Worm (Caenorhabditis elegans) whole organism, L2 larva: ENCODE results near the gene cth-2.

Source experiments
- C34F6.9 ChIP-seq: fragments of 150-350 bp; optimal IDR thresholded peaks from 2 replicates; lab custom pipeline; 2014; ENCODE audit warnings: missing biosample characterization, missing genetic modification characterization
- F13H6.1 ChIP-seq: sonication (generic microtip); optimal IDR thresholded peaks from 2 replicates; lab custom pipeline; 2016; ENCODE audit warnings: missing genetic modification characterization, missing compliant biosample characterization
- Y55F3AM.14 ChIP-seq: fragments of 200-800 bp; sonication (Bioruptor generic); optimal IDR thresholded peaks from 2 replicates; lab custom pipeline; 2018; ENCODE audit warnings: mild to moderate bottlenecking, missing genetic modification characterization, missing compliant biosample characterization
- ZK546.5 ChIP-seq: sonication (generic microtip); optimal IDR thresholded peaks from 2 replicates; lab custom pipeline; 2017; ENCODE audit warnings: missing biosample characterization, missing genetic modification characterization
- alr-1 ChIP-seq: fragments of 150-350 bp; optimal IDR thresholded peaks from 2 replicates; lab custom pipeline; 2014; ENCODE audit warnings: missing biosample characterization, missing genetic modification characterization
- ama-1 ChIP-seq: fragments of 150-350 bp; optimal IDR thresholded peaks from 2 replicates; lab custom pipeline; 2018; ENCODE audit warnings: inconsistent platforms
- blmp-1 ChIP-seq: sonication (generic microtip); optimal IDR thresholded peaks from 2 replicates; lab custom pipeline; 2017; ENCODE audit warnings: missing genetic modification characterization, mild to moderate bottlenecking, missing compliant biosample characterization, antibody characterized with exemption, moderate library complexity; ENCODE audit not compliant: insufficient read depth
- crh-2 ChIP-seq: sonication (generic microtip); optimal IDR thresholded peaks from 2 replicates; lab custom pipeline; 2017; ENCODE audit warnings: missing biosample characterization, missing genetic modification characterization
- dmd-4 ChIP-seq: sonication (generic microtip); optimal IDR thresholded peaks from 2 replicates; lab custom pipeline; 2017; ENCODE audit warnings: missing biosample characterization, missing genetic modification characterization
- egl-27 ChIP-seq: sonication (generic microtip); optimal IDR thresholded peaks from 3 replicates; lab custom pipeline; 2017; ENCODE audit warnings: missing biosample characterization, missing genetic modification reagents, missing genetic modification characterization
- fos-1 ChIP-seq: fragments of 150-350 bp; optimal IDR thresholded peaks from 2 replicates; lab custom pipeline; 2014; ENCODE audit warnings: missing biosample characterization, missing genetic modification characterization
- gmeb-1 ChIP-seq: fragments of 150-350 bp; optimal IDR thresholded peaks from 2 replicates; lab custom pipeline; 2014; ENCODE audit warnings: missing biosample characterization, missing genetic modification characterization
- lin-13 ChIP-seq: fragments of 150-350 bp; optimal IDR thresholded peaks from 2 replicates; lab custom pipeline; 2014; ENCODE audit warnings: missing biosample characterization, missing genetic modification reagents, missing genetic modification characterization
- lsy-2 ChIP-seq, 2 experiments: fragments of 150-350 bp in 1 of 2; sonication (generic microtip) in 1 of 2; optimal IDR thresholded peaks; 2 replicates each; lab custom pipeline; 2014 to 2017; ENCODE audit warnings: missing biosample characterization in 2 of 2, missing genetic modification characterization in 2 of 2
- mab-5 ChIP-seq: fragments of 150-350 bp; optimal IDR thresholded peaks from 2 replicates; lab custom pipeline; 2014; ENCODE audit warnings: missing biosample characterization, missing genetic modification characterization
- mbf-1 ChIP-seq: sonication (generic microtip); optimal IDR thresholded peaks from 2 replicates; lab custom pipeline; 2017; ENCODE audit warnings: missing biosample characterization, missing genetic modification characterization
- mdl-1 ChIP-seq, 2 experiments: fragments of 150-350 bp in 1 of 2; sonication (generic microtip) in 1 of 2; optimal IDR thresholded peaks; 2 replicates each; lab custom pipeline; 2017; ENCODE audit warnings: missing biosample characterization in 2 of 2, missing genetic modification characterization in 2 of 2
- nhr-10 ChIP-seq: sonication (generic microtip); optimal IDR thresholded peaks from 2 replicates; lab custom pipeline; 2017; ENCODE audit warnings: missing biosample characterization, missing genetic modification characterization
- nhr-129 ChIP-seq: fragments of 150-350 bp; optimal IDR thresholded peaks from 2 replicates; lab custom pipeline; 2014; ENCODE audit warnings: missing biosample characterization, missing genetic modification characterization
- nhr-21 ChIP-seq: fragments of 150-350 bp; optimal IDR thresholded peaks from 2 replicates; lab custom pipeline; 2014; ENCODE audit warnings: missing biosample characterization, missing genetic modification characterization
- nhr-23 ChIP-seq: fragments of 150-350 bp; optimal IDR thresholded peaks from 2 replicates; lab custom pipeline; 2014; ENCODE audit warnings: missing biosample characterization, missing genetic modification reagents, missing genetic modification characterization
- nhr-237 ChIP-seq: fragments of 150-350 bp; optimal IDR thresholded peaks from 2 replicates; lab custom pipeline; 2014; ENCODE audit warnings: missing biosample characterization, missing genetic modification characterization
- nhr-25 ChIP-seq: fragments of 150-350 bp; sonication (generic microtip); optimal IDR thresholded peaks from 3 replicates; lab custom pipeline; 2014; ENCODE audit warnings: missing biosample characterization, missing genetic modification characterization
- nhr-6 ChIP-seq: fragments of 150-350 bp; optimal IDR thresholded peaks from 2 replicates; lab custom pipeline; 2014; ENCODE audit warnings: missing biosample characterization, missing genetic modification characterization
- nhr-77 ChIP-seq: fragments of 150-350 bp; optimal IDR thresholded peaks from 2 replicates; lab custom pipeline; 2014; ENCODE audit warnings: missing biosample characterization, missing genetic modification characterization
- peb-1 ChIP-seq: fragments of 150-350 bp; optimal IDR thresholded peaks from 2 replicates; lab custom pipeline; 2014; ENCODE audit warnings: missing biosample characterization, missing genetic modification characterization
- sem-4 ChIP-seq: fragments of 150-350 bp; optimal IDR thresholded peaks from 2 replicates; lab custom pipeline; 2014; ENCODE audit warnings: missing biosample characterization, missing genetic modification reagents, missing genetic modification characterization
- skn-1 ChIP-seq: sonication (generic microtip); optimal IDR thresholded peaks from 2 replicates; lab custom pipeline; 2017; ENCODE audit warnings: missing biosample characterization, missing genetic modification characterization
- sma-3 ChIP-seq: sonication (generic microtip); optimal IDR thresholded peaks from 2 replicates; lab custom pipeline; 2016; ENCODE audit warnings: missing genetic modification reagents, missing genetic modification characterization, missing compliant biosample characterization
- sma-9 ChIP-seq, 2 experiments: fragments of 150-350 bp in 1 of 2; sonication (generic microtip) in 1 of 2; optimal IDR thresholded peaks; 2 replicates each; lab custom pipeline; 2014 to 2016; ENCODE audit warnings: missing genetic modification characterization in 2 of 2, mild to moderate bottlenecking in 1 of 2, missing biosample characterization in 1 of 2, missing compliant biosample characterization in 1 of 2, missing genetic modification reagents in 1 of 2, moderate library complexity in 1 of 2
- snpc-4 ChIP-seq: fragments of 150-350 bp; optimal IDR thresholded peaks from 2 replicates; lab custom pipeline; 2014; ENCODE audit warnings: missing biosample characterization, missing genetic modification characterization
- unc-55 ChIP-seq: fragments of 150-350 bp; sonication (generic microtip); optimal IDR thresholded peaks from 3 replicates; lab custom pipeline; 2014; ENCODE audit warnings: missing biosample characterization, missing genetic modification reagents, missing genetic modification characterization
- zag-1 ChIP-seq: fragments of 150-350 bp; optimal IDR thresholded peaks from 2 replicates; lab custom pipeline; 2014; ENCODE audit warnings: missing biosample characterization, missing genetic modification characterization
- ztf-1 ChIP-seq: fragments of 200-800 bp; sonication (Bioruptor generic); conservative IDR thresholded peaks from 2 replicates; pipeline ENCODE4 v1.3.6; 2022; ENCODE audit warnings: missing genetic modification characterization, missing compliant biosample characterization

The cth-2 gene

DNA sequence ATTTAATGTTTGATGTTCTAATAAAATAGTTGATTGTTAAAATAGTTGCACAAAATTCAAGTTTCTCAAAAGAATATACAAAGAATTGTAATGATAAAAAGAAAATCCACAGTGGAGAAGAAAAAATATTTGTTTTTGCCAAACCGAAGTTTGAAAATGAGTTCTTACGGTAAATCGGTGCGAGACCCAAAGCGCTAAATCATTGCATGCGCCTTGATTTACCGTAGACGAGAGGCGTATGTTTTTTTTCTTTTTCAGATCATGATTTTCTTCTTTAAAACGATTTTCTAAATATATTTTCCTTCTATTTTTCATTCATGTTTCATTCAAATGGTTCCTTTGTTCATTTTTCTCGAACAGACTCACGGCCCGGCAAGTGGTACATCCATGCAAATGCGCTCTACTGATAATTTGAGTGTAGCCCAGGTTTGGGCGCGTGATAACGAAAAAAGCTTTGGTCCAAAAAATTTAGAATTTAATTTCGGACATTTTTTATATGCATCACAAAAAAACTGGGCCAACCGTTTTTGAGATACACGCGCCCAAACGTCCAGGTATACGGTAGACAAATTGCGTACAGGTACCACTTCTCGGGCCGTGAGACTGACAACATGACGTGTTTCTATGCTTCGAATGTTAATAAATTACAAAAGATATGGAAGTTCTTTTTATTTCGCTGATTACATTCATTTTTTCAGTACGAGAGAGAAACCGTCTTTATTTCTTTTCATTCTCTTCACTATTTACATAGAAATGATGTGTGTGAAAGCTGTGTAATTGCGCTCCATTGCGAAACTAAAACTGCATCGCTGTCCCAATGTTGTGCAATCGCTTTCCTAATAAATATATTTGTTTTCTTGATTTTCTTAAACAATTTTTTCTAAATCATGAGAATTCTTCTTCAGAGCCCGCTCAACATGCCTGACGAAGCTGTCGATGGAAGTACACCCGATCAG is 32.6 kb downstream of the cth-2 start, which contains the start of gene znf-598 (continued):
- TF ChIP-seq egl-27 (tag; lab: Kevin White, UChicago) (no peak), crh-2 (tag; lab: Kevin White, UChicago) (peak; percentile 45), Y55F3AM.14 (GFP tag; lab: Kevin White, UChicago) (no peak)

DNA sequence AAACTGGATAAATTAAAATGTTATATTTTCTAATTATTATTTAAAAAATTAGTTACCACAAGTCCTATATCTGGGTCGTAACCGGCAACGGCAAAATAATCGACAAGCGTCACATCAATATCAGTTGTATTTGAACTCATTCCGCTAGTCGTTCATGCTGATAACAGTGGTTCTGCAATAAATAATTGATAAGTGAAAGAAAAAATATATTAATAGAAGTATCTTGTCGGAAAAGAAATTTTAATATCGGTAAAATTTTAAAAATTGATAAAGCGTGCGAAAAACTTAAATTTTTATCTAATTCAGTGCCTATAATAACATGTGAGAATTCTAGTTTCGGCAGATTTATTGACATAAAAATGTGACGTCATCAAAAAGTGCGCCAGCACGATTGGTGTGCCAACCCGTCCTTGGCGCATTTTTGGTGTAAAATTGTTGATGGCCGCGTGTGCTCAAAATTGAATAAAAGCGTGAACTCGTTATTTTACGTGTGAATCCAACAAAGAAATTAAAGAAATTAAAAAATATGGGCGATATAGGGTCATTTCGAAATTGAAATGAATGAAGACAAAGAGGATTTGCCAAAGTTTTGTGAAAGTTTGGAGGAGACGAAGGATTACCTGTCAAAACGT is 35.3 kb downstream of the cth-2 start, which contains the start of the genes lst-6 and lst-5:
Gene lst-6, minus strand, starts transcription at position 140 of the 632 bp plus-strand sequence.
Gene lst-5, plus strand, starts transcription at position 544 of the 632 bp plus-strand sequence.
- no peak for TF ChIP-seq nhr-6 (tag; lab: Kevin White, UChicago)
- peak; percentile 38 for TF ChIP-seq egl-27 (tag; lab: Kevin White, UChicago)
- TF ChIP-seq peb-1, result no peak
- TF ChIP-seq mab-5, result peak; percentile 28
- no peak for TF ChIP-seq ZK546.5 (tag; lab: Kevin White, UChicago)
- TF ChIP-seq zag-1 (tag; lab: Kevin White, UChicago), result no peak
- no peak for TF ChIP-seq mbf-1 (tag; lab: Kevin White, UChicago)
- TF ChIP-seq crh-2 (tag; lab: Kevin White, UChicago), result peak; percentile 88
- no peak for TF ChIP-seq skn-1
- no peak for TF ChIP-seq snpc-4
- TF ChIP-seq nhr-77, result no peak
- TF ChIP-seq nhr-237 (tag; lab: Kevin White, UChicago), result no peak
- peak; percentile 35 for TF ChIP-seq lin-13 (GFP tag; lab: Kevin White, UChicago)
- TF ChIP-seq F13H6.1 (tag; lab: Kevin White, UChicago), result peak; percentile 60
- TF ChIP-seq nhr-129, result peak; percentile 69
- peak in 1 of 2 experiments; percentile 3 for TF ChIP-seq mdl-1 (tag; optimal IDR thresholded peaks at IDR 0.05; lab: Kevin White, UChicago)
- no peak for TF ChIP-seq alr-1 (tag; lab: Kevin White, UChicago)
- peak; percentile 66 for TF ChIP-seq C34F6.9 (tag; lab: Kevin White, UChicago)
- TF ChIP-seq nhr-10 (tag; lab: Kevin White, UChicago), result no peak
- TF ChIP-seq fos-1, result peak; percentile 51
- TF ChIP-seq nhr-25 (tag; lab: Kevin White, UChicago), result peak; percentile 65
- TF ChIP-seq unc-55, result peak; percentile 65
- peak; percentile 57 for TF ChIP-seq gmeb-1 (tag; lab: Kevin White, UChicago)
- peak; percentile 36 for TF ChIP-seq sma-9 (GFP tag; optimal IDR thresholded peaks at IDR 0.05; lab: Kevin White, UChicago)
- TF ChIP-seq sma-9 (tag; optimal IDR thresholded peaks at IDR 0.05; lab: Kevin White, UChicago), result no peak
- no peak for TF ChIP-seq ztf-1
- TF ChIP-seq blmp-1 (tag; lab: Kevin White, UChicago), result no peak
- peak; percentile 60 to 85 for TF ChIP-seq lsy-2 (tag; optimal IDR thresholded peaks at IDR 0.05; lab: Kevin White, UChicago)
- TF ChIP-seq dmd-4 (tag; lab: Kevin White, UChicago), result no peak
- TF ChIP-seq sma-3 (GFP tag; lab: Kevin White, UChicago), result peak; percentile 14
- TF ChIP-seq nhr-23 (tag; lab: Kevin White, UChicago), result no peak
- TF ChIP-seq nhr-21 (tag; lab: Kevin White, UChicago), result no peak

DNA sequence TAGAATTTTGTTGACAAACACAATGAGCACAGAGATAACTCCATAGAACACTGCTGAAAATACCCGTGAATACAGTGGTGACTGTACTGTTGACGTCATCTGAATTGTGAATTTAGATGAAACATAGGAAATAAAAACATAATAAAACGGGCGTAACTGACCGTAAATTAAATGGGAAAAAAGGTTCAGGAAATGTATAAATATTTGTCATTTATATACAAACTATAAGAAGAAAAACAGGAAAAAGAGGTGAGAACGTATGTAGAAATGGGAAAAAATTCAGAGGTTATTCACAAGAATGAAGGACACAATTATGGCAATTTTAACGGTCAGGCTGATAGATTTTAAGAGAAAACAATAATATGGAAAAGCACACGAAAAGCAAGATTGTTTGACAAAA is 45.2 kb downstream of the cth-2 start, which contains the start of gene sqv-7:
Gene sqv-7, minus strand, starts transcription at position 101 of the 400 bp plus-strand sequence.
- no peak for TF ChIP-seq sem-4 (tag; lab: Kevin White, UChicago)
- TF ChIP-seq crh-2 (tag; lab: Kevin White, UChicago), result no peak
- no peak for TF ChIP-seq blmp-1 (tag; lab: Kevin White, UChicago)
- TF ChIP-seq C34F6.9 (tag; lab: Kevin White, UChicago), result no peak
- no peak for TF ChIP-seq ama-1 (lab: Kevin White, UChicago)
- TF ChIP-seq mdl-1 (tag; optimal IDR thresholded peaks at IDR 0.05; lab: Kevin White, UChicago), result no peak
- no peak for TF ChIP-seq skn-1
- TF ChIP-seq unc-55, result no peak
- TF ChIP-seq alr-1 (tag; lab: Kevin White, UChicago), result no peak
- TF ChIP-seq nhr-77, result no peak
- no peak for TF ChIP-seq peb-1
- no peak for TF ChIP-seq F13H6.1 (tag; lab: Kevin White, UChicago)
- no peak for TF ChIP-seq gmeb-1 (tag; lab: Kevin White, UChicago)
